Worm (Caenorhabditis elegans) whole organism, L1 larva: ENCODE results near the gene egl-18.

Experiments used
- aly-2 ChIP-seq: fragments of 150-350 bp; optimal IDR thresholded peaks from 2 replicates; lab custom pipeline; 2014; ENCODE audit warnings: missing biosample characterization, missing genetic modification characterization
- ceh-63 ChIP-seq: fragments of 200-800 bp; sonication (Bioruptor generic); optimal IDR thresholded peaks from 2 replicates; lab custom pipeline; 2018; ENCODE audit warnings: mild to moderate bottlenecking, missing genetic modification characterization, missing compliant biosample characterization
- ceh-8 ChIP-seq: fragments of 200-800 bp; sonication (Bioruptor generic); optimal IDR thresholded peaks from 2 replicates; lab custom pipeline; 2018; ENCODE audit warnings: mild to moderate bottlenecking, missing genetic modification characterization, moderate library complexity, missing compliant biosample characterization
- fos-1 ChIP-seq: fragments of 150-350 bp; optimal IDR thresholded peaks from 2 replicates; lab custom pipeline; 2014; ENCODE audit warnings: missing biosample characterization, missing genetic modification characterization
- lin-39 ChIP-seq: fragments of 150-350 bp; optimal IDR thresholded peaks from 2 replicates; lab custom pipeline; 2014; ENCODE audit warnings: missing biosample characterization, missing genetic modification reagents, missing genetic modification characterization
- nhr-90 ChIP-seq: sonication (generic microtip); optimal IDR thresholded peaks from 2 replicates; lab custom pipeline; 2016; ENCODE audit warnings: mild to moderate bottlenecking, missing genetic modification characterization, missing compliant biosample characterization; ENCODE audit not compliant: poor library complexity
- pqm-1 ChIP-seq: sonication (generic microtip); optimal IDR thresholded peaks from 3 replicates; lab custom pipeline; 2017; ENCODE audit warnings: missing biosample characterization, missing genetic modification characterization
- snu-23 ChIP-seq: sonication (generic microtip); optimal IDR thresholded peaks from 2 replicates; lab custom pipeline; 2016; ENCODE audit warnings: missing genetic modification characterization, missing compliant biosample characterization
- sptf-1 ChIP-seq: fragments of 150-350 bp; optimal IDR thresholded peaks from 2 replicates; lab custom pipeline; 2014; ENCODE audit warnings: missing biosample characterization, missing genetic modification characterization
- swsn-7 ChIP-seq: sonication (generic microtip); optimal IDR thresholded peaks from 2 replicates; lab custom pipeline; 2016; ENCODE audit warnings: missing genetic modification characterization, missing compliant biosample characterization
- unc-130 ChIP-seq: fragments of 150-350 bp; optimal IDR thresholded peaks from 2 replicates; lab custom pipeline; 2017; ENCODE audit warnings: missing biosample characterization, missing genetic modification characterization, inconsistent platforms
- unc-62 ChIP-seq: fragments of 150-350 bp; optimal IDR thresholded peaks from 2 replicates; lab custom pipeline; 2014; ENCODE audit warnings: missing biosample characterization, missing genetic modification reagents, missing genetic modification characterization

DNA sequence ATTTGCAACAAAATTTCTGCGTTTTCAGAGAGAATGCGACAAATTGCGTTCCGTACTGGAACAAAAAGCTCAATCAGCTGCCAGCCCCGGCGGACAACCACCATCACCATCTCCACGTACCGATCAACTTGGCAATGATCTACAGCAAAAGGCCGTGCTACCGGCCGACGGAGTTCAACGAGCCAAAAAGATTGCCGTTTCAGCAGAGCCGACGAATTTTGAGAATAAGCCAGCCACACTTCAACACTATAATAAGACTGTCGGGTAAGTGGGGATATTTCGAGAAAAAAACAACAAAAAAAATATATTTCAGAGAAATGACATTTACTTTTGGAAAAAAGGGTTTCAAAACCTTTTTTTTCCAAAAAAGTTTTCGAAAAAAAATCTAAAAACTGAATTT, 39.5 kb upstream of the egl-18 start:
- TF ChIP-seq fos-1 (tag; lab: Kevin White, UChicago) = no peak
- no peak for TF ChIP-seq ceh-8
- TF ChIP-seq sptf-1 (tag; lab: Kevin White, UChicago) = no peak
- no peak for TF ChIP-seq unc-130 (tag; lab: Kevin White, UChicago)
- no peak for TF ChIP-seq nhr-90 (tag; lab: Kevin White, UChicago)
- TF ChIP-seq pqm-1 (tag; lab: Kevin White, UChicago) = no peak
- TF ChIP-seq aly-2 (tag; lab: Kevin White, UChicago) = no peak
- no peak for TF ChIP-seq snu-23 (GFP tag; lab: Kevin White, UChicago)
- TF ChIP-seq ceh-63 (GFP tag; lab: Kevin White, UChicago) = no peak
- TF ChIP-seq lin-39 = no peak
- TF ChIP-seq unc-62 (GFP tag; lab: Kevin White, UChicago) = no peak
- TF ChIP-seq swsn-7 (tag; lab: Kevin White, UChicago) = no peak
